Fruit fly (Drosophila melanogaster): ENCODE data around the gene CG14435.

The CG14435 gene

DNA sequence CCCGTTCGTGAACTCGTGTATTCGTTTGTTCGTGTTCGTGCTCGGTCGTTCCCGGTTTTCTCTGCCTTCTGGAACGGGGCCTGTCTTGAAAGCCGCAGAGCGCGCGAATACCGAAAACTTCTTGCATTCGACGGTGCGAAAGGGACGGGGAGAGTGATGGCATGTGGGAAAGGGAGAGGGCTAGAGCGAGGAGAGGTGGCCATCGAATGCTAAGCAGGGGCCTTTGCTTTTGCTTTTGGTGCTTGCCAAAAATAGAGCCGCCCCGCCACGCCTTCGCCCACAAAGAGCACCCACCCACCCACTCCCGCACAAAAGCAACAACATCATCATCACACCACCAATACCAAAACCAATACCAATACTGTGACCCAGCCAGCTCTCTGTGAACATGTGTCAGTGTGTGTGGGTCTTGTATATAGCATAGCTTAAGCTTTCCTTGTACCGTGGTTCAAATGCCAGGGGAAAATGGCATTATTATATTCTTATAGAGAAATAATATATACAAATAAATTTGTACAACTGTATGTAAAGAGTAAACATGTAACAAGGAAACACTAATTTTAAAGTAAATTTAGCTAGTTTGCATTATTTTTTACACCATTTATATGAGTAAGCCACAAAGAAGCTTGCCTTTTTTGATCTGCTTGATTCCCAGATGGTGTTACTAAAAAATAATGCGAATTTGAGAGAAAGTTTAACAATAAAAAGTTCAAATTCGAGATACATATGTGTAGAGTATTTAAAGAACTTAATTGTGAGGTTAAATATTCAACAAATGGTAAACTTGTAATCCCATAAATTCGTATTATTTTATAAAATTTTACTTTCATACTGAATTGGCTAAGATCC lies 23.7 kb upstream of the CG14435 start, which contains the start of gene CG14434 (continued):
- TF ChIP-seq CG33213 (GFP tag; optimal IDR thresholded peaks at IDR 0.05) = peak; percentile 28
- peak; percentile 52; the same call in 1 of the 2 replicates for TF ChIP-seq CG3847 (GFP tag; IDR thresholded peaks at IDR 0.05)
- TF ChIP-seq Jarid2 (GFP tag; optimal IDR thresholded peaks at IDR 0.05) = peak; percentile 55
- TF ChIP-seq CG8478 (optimal IDR thresholded peaks at IDR 0.05) = no peak
- TF ChIP-seq CG15269 (tag; optimal IDR thresholded peaks at IDR 0.05) = peak; percentile 81
- peak; percentile 77 for TF ChIP-seq CG2875 (GFP tag; optimal IDR thresholded peaks at IDR 0.05)
- no peak for TF ChIP-seq Ravus (GFP tag; IDR thresholded peaks at IDR 0.05)
- TF ChIP-seq CG31365 (tag; optimal IDR thresholded peaks at IDR 0.05) = no peak
- peak; percentile 53 for TF ChIP-seq salm (tag; optimal IDR thresholded peaks at IDR 0.05)
- TF ChIP-seq ewg (GFP tag; optimal IDR thresholded peaks at IDR 0.05) = peak; percentile 61
- peak; percentile 90 for TF ChIP-seq gem (tag; optimal IDR thresholded peaks at IDR 0.05)
- TF ChIP-seq oc (tag; optimal IDR thresholded peaks at IDR 0.05) = no peak
- no peak for TF ChIP-seq lbe (GFP tag; optimal IDR thresholded peaks at IDR 0.05)
- no peak for TF ChIP-seq MTF-1 (GFP tag; optimal IDR thresholded peaks at IDR 0.05; ENCODE audit: borderline replicate concordance)
- no peak for TF ChIP-seq hth (optimal IDR thresholded peaks at IDR 0.05)
- peak; percentile 27; the same call in 1 of the 2 replicates for TF ChIP-seq CG7372 (GFP tag; IDR thresholded peaks at IDR 0.05)
- peak; percentile 82 for TF ChIP-seq CG8924 (tag; optimal IDR thresholded peaks at IDR 0.05)
- peak; percentile 56 for TF ChIP-seq CG9215 (GFP tag; IDR thresholded peaks at IDR 0.05)
- peak; percentile 75 for TF ChIP-seq gsb-n (tag; optimal IDR thresholded peaks at IDR 0.05)
- no peak for TF ChIP-seq dm (GFP tag; optimal IDR thresholded peaks at IDR 0.05)
- no peak for TF ChIP-seq CG4282 (GFP tag; optimal IDR thresholded peaks at IDR 0.05)
- TF ChIP-seq Lim3 (GFP tag; IDR thresholded peaks at IDR 0.05) = no peak
- TF ChIP-seq CG4854 (GFP tag; optimal IDR thresholded peaks at IDR 0.05) = peak; percentile 40
- no peak for TF ChIP-seq CG4707 (GFP tag; optimal IDR thresholded peaks at IDR 0.05)
- no peak for TF ChIP-seq gcm2 (GFP tag; optimal IDR thresholded peaks at IDR 0.05)
- TF ChIP-seq CG17361 (GFP tag; IDR thresholded peaks at IDR 0.05) = peak; percentile 98
- TF ChIP-seq CG14860 (GFP tag; IDR thresholded peaks at IDR 0.05; ENCODE audit: partially characterized antibody) = 0 out of 3 replicates have a peak, but pooled peaks have one; percentile 20
- TF ChIP-seq HLH3B (GFP tag; IDR thresholded peaks at IDR 0.05) = peak; percentile 30; the same call in 1 of the 2 replicates
- no peak for TF ChIP-seq ato (GFP tag; IDR thresholded peaks at IDR 0.05; ENCODE audit: partially characterized antibody)
- TF ChIP-seq H2.0 (GFP tag; IDR thresholded peaks at IDR 0.05) = peak; percentile 28; the same call in 1 of the 2 replicates
- peak; percentile 75 for TF ChIP-seq CG6654 (GFP tag; optimal IDR thresholded peaks at IDR 0.05)
- peak; percentile 60 for TF ChIP-seq lmd (GFP tag; IDR thresholded peaks at IDR 0.05)
- TF ChIP-seq CG16863 (GFP tag; optimal IDR thresholded peaks at IDR 0.05) = peak; percentile 70
- no peak for TF ChIP-seq knrl (GFP tag; IDR thresholded peaks at IDR 0.05; ENCODE audit: partially characterized antibody)
- TF ChIP-seq gfzf (GFP tag; optimal IDR thresholded peaks at IDR 0.05) = no peak
- no peak for TF ChIP-seq CG11560 (tag; IDR thresholded peaks at IDR 0.05)
- TF ChIP-seq CG1647 (GFP tag; optimal IDR thresholded peaks at IDR 0.05) = no peak
- no peak for TF ChIP-seq BEAF-32 (GFP tag; optimal IDR thresholded peaks at IDR 0.05)
- peak; percentile 60 for TF ChIP-seq kay (GFP tag; optimal IDR thresholded peaks at IDR 0.05)
- no peak for TF ChIP-seq fd64A (GFP tag; optimal IDR thresholded peaks at IDR 0.05)
- peak; percentile 47 for TF ChIP-seq ems (GFP tag; optimal IDR thresholded peaks at IDR 0.05)
- TF ChIP-seq CG18764 (GFP tag; optimal IDR thresholded peaks at IDR 0.05) = peak; percentile 61
- TF ChIP-seq CG10209 (GFP tag; optimal IDR thresholded peaks at IDR 0.05) = peak; percentile 78
- TF ChIP-seq CG9876 (GFP tag; optimal IDR thresholded peaks at IDR 0.05) = no peak
- peak; percentile 45 for TF ChIP-seq Bteb2 (GFP tag; optimal IDR thresholded peaks at IDR 0.05)
- peak; percentile 34; the same call in 1 of the 2 replicates for TF ChIP-seq ssp (GFP tag; IDR thresholded peaks at IDR 0.05)
- TF ChIP-seq Hr78 (GFP tag; optimal IDR thresholded peaks at IDR 0.05) = peak in 1 of 2 experiments; percentile 47
- TF ChIP-seq Dfd (GFP tag; optimal IDR thresholded peaks at IDR 0.05) = no peak
- TF ChIP-seq Lhr (GFP tag; optimal IDR thresholded peaks at IDR 0.05) = peak; percentile 39

Data from whole organism, embryonic.